Fruit fly (Drosophila melanogaster) whole organism, wandering third instar larva: ENCODE data around the gene Rassf.

Experiments
- Abd-B ChIP-seq: fragments of >200 bp; optimal IDR thresholded peaks from 2 replicates; lab custom pipeline; 2017; ENCODE audit warnings: missing biosample characterization, missing genetic modification characterization
- Dfd ChIP-seq: fragments of >200 bp; optimal IDR thresholded peaks from 2 replicates; lab custom pipeline; 2017; ENCODE audit warnings: missing biosample characterization, missing genetic modification characterization
- Mio ChIP-seq: sonication (Bioruptor generic); optimal IDR thresholded peaks from 2 replicates; lab custom pipeline; 2016; ENCODE audit warnings: missing biosample characterization, missing genetic modification characterization
- Myc ChIP-seq: fragments of >200 bp; optimal IDR thresholded peaks from 2 replicates; lab custom pipeline; 2017
- psq ChIP-seq: fragments of 200-800 bp; sonication (Bioruptor generic); optimal IDR thresholded peaks from 3 replicates; lab custom pipeline; 2017; ENCODE audit warnings: missing biosample characterization, mild to moderate bottlenecking, missing genetic modification characterization, moderate library complexity
- sage ChIP-seq: fragments of 200-800 bp; sonication (Bioruptor generic); optimal IDR thresholded peaks from 2 replicates; lab custom pipeline; 2016; ENCODE audit warnings: missing biosample characterization, mild to moderate bottlenecking, missing genetic modification characterization
- usp ChIP-seq: fragments of >200 bp; optimal IDR thresholded peaks from 2 replicates; lab custom pipeline; 2017; ENCODE audit warnings: missing biosample characterization, missing genetic modification characterization

DNA sequence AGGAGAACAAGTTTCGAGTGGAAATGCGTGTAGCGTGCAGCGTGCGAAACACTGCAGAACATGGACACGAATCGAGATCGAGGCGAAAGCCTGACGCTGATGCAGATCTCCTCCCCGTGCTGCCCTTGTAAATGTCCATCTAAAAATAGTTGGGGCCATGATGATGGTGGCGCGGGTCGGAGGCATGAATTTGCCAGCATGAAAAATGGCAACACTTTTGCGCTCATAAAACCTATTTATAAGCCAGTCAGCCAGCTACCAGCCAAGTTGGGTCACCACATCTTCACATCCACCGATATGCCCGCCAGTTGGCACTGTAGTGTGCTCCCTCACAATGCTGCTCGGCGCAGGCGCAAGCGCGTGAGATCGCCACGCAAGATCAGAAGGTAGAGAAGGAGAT is 30.7 kb upstream of the Rassf start:
- TF ChIP-seq Myc (peak; percentile 21), Mio (GFP tag; lab: Kevin White, UChicago) (no peak), Dfd (GFP tag; lab: Kevin White, UChicago) (no peak), sage (GFP tag; lab: Kevin White, UChicago) (no peak), psq (no peak), Abd-B (GFP tag; lab: Kevin White, UChicago) (no peak), usp (GFP tag; lab: Kevin White, UChicago) (no peak)
